Worm (Caenorhabditis elegans) whole organism, mixed stage, embryonic: Measurements from ENCODE around the gene fbxb-112.
"Not testable (repeated sequence)": the region's sequence is repeated elsewhere in the genome, so short reads cannot be mapped to it uniquely, and the experiment has no call there.

ENCODE experiments used
- M03D4.4 ChIP-seq: sonication (generic microtip); optimal IDR thresholded peaks from 2 replicates; lab custom pipeline; 2017; ENCODE audit warnings: mild to moderate bottlenecking, missing genetic modification characterization, missing compliant biosample characterization
- blmp-1 ChIP-seq: fragments of 150-350 bp; optimal IDR thresholded peaks from 2 replicates; lab custom pipeline; 2014; ENCODE audit warnings: missing biosample characterization, missing genetic modification characterization
- ceh-39 ChIP-seq: fragments of 150-350 bp; optimal IDR thresholded peaks from 2 replicates; lab custom pipeline; 2014; ENCODE audit warnings: missing biosample characterization, missing genetic modification characterization
- ceh-43 ChIP-seq: fragments of 200-800 bp; sonication (Bioruptor generic); optimal IDR thresholded peaks from 2 replicates; lab custom pipeline; 2018; ENCODE audit warnings: mild to moderate bottlenecking, missing genetic modification characterization, moderate library complexity, missing compliant biosample characterization
- ceh-83 ChIP-seq: fragments of 200-800 bp; sonication (Bioruptor generic); optimal IDR thresholded peaks from 2 replicates; lab custom pipeline; 2018; ENCODE audit warnings: mild to moderate bottlenecking, missing genetic modification characterization, missing compliant biosample characterization
- ces-1 ChIP-seq: fragments of 150-350 bp; optimal IDR thresholded peaks from 2 replicates; lab custom pipeline; 2014; ENCODE audit warnings: missing biosample characterization, missing genetic modification reagents, missing genetic modification characterization
- cnd-1 ChIP-seq: fragments of 200-800 bp; sonication (Bioruptor generic); optimal IDR thresholded peaks from 2 replicates; lab custom pipeline; 2018; ENCODE audit warnings: mild to moderate bottlenecking, missing genetic modification characterization, missing compliant biosample characterization
- drap-1 ChIP-seq: fragments of 200-800 bp; sonication (Bioruptor generic); optimal IDR thresholded peaks from 3 replicates; lab custom pipeline; 2018; ENCODE audit warnings: mild to moderate bottlenecking, missing genetic modification characterization, missing compliant biosample characterization
- elt-3 ChIP-seq: fragments of 150-350 bp; optimal IDR thresholded peaks from 2 replicates; lab custom pipeline; 2014; ENCODE audit warnings: missing biosample characterization, missing genetic modification characterization
- flh-1 ChIP-seq: fragments of 200-800 bp; sonication (Bioruptor generic); optimal IDR thresholded peaks from 2 replicates; lab custom pipeline; 2018; ENCODE audit warnings: mild to moderate bottlenecking, missing genetic modification characterization, moderate library complexity, missing compliant biosample characterization
- ham-2 ChIP-seq: fragments of 200-800 bp; sonication (Bioruptor generic); optimal IDR thresholded peaks from 2 replicates; lab custom pipeline; 2018; ENCODE audit warnings: mild to moderate bottlenecking, missing genetic modification characterization, missing compliant biosample characterization
- hlh-1 ChIP-seq: fragments of 150-350 bp; optimal IDR thresholded peaks from 2 replicates; lab custom pipeline; 2014; ENCODE audit warnings: missing biosample characterization, missing genetic modification reagents, missing genetic modification characterization
- lin-13 ChIP-seq: fragments of 150-350 bp; optimal IDR thresholded peaks from 2 replicates; lab custom pipeline; 2014; ENCODE audit warnings: missing biosample characterization, missing genetic modification characterization
- lin-32 ChIP-seq: fragments of 200-800 bp; sonication (Bioruptor generic); optimal IDR thresholded peaks from 2 replicates; lab custom pipeline; 2018; ENCODE audit warnings: mild to moderate bottlenecking, missing genetic modification characterization, missing compliant biosample characterization
- lsy-2 ChIP-seq: fragments of 150-350 bp; optimal IDR thresholded peaks from 2 replicates; lab custom pipeline; 2014; ENCODE audit warnings: missing biosample characterization, missing genetic modification characterization
- mab-5 ChIP-seq: fragments of 150-350 bp; optimal IDR thresholded peaks from 2 replicates; lab custom pipeline; 2014; ENCODE audit warnings: missing biosample characterization, missing genetic modification characterization
- mep-1 ChIP-seq: fragments of 150-350 bp; optimal IDR thresholded peaks from 2 replicates; lab custom pipeline; 2017; ENCODE audit warnings: missing biosample characterization, missing genetic modification reagents, missing genetic modification characterization, inconsistent platforms
- mls-2 ChIP-seq: sonication (generic microtip); optimal IDR thresholded peaks from 2 replicates; lab custom pipeline; 2016; ENCODE audit warnings: mild to moderate bottlenecking, missing genetic modification characterization, moderate library complexity, missing compliant biosample characterization
- nhr-2 ChIP-seq: fragments of 150-350 bp; optimal IDR thresholded peaks from 2 replicates; lab custom pipeline; 2014; ENCODE audit warnings: missing biosample characterization, missing genetic modification characterization
- nhr-237 ChIP-seq: fragments of 150-350 bp; optimal IDR thresholded peaks from 2 replicates; lab custom pipeline; 2014; ENCODE audit warnings: missing biosample characterization, missing genetic modification characterization
- nhr-28 ChIP-seq: fragments of 150-350 bp; optimal IDR thresholded peaks from 2 replicates; lab custom pipeline; 2014; ENCODE audit warnings: missing biosample characterization, missing genetic modification characterization
- nhr-76 ChIP-seq: sonication (generic microtip); optimal IDR thresholded peaks from 2 replicates; lab custom pipeline; 2017; ENCODE audit warnings: missing biosample characterization, missing genetic modification characterization
- pha-4 ChIP-seq: fragments of 150-350 bp; optimal IDR thresholded peaks from 2 replicates; lab custom pipeline; 2018; ENCODE audit warnings: missing biosample characterization, missing genetic modification reagents, missing genetic modification characterization
- snpc-4 ChIP-seq: fragments of 150-350 bp; optimal IDR thresholded peaks from 2 replicates; lab custom pipeline; 2014; ENCODE audit warnings: missing biosample characterization, missing genetic modification characterization
- sptf-1 ChIP-seq: sonication (generic microtip); optimal IDR thresholded peaks from 2 replicates; lab custom pipeline; 2017; ENCODE audit warnings: mild to moderate bottlenecking, missing genetic modification characterization, moderate library complexity, missing compliant biosample characterization
- tbx-8 ChIP-seq: fragments of 200-800 bp; sonication (Bioruptor generic); optimal IDR thresholded peaks from 2 replicates; lab custom pipeline; 2018; ENCODE audit warnings: mild to moderate bottlenecking, missing genetic modification characterization, moderate library complexity, missing compliant biosample characterization
- unc-120 ChIP-seq: sonication (generic microtip); optimal IDR thresholded peaks from 2 replicates; lab custom pipeline; 2017; ENCODE audit warnings: missing genetic modification characterization, missing compliant biosample characterization; ENCODE audit not compliant: poor library complexity, severe bottlenecking
- unc-39 ChIP-seq: fragments of 150-350 bp; optimal IDR thresholded peaks from 2 replicates; lab custom pipeline; 2014; ENCODE audit warnings: missing biosample characterization, missing genetic modification characterization
- unc-62 ChIP-seq: fragments of 150-350 bp; optimal IDR thresholded peaks from 2 replicates; lab custom pipeline; 2014; ENCODE audit warnings: missing biosample characterization, missing genetic modification reagents, missing genetic modification characterization
- zip-8 ChIP-seq: fragments of 150-350 bp; optimal IDR thresholded peaks from 2 replicates; lab custom pipeline; 2014; ENCODE audit warnings: missing biosample characterization, missing genetic modification characterization

The fbxb-112 gene

DNA sequence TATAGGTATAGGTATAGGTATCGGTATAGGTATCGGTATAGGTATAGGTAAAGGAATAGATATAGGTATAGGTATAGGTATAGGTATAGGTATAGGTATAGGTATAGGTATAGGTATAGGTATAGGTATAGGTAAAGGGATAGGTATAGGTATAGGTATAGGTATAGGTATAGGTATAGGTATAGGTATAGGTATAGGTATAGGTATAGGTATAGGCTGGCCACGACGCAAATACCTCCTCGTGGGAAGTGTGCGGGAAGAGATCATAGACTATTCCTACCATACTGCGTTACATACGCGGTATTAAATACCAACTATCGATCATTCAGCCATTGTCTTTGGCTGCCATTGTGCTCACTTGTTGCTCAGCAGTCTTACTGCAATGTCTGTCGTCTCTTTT, at the start of gene fbxb-112:
Gene fbxb-112, plus strand, starts transcription at position 301 of the 400 bp plus-strand sequence.
- TF ChIP-seq M03D4.4 (tag; lab: Kevin White, UChicago); drap-1 (GFP tag; lab: Kevin White, UChicago); lsy-2 (tag; lab: Kevin White, UChicago): not testable (repeated sequence)

DNA sequence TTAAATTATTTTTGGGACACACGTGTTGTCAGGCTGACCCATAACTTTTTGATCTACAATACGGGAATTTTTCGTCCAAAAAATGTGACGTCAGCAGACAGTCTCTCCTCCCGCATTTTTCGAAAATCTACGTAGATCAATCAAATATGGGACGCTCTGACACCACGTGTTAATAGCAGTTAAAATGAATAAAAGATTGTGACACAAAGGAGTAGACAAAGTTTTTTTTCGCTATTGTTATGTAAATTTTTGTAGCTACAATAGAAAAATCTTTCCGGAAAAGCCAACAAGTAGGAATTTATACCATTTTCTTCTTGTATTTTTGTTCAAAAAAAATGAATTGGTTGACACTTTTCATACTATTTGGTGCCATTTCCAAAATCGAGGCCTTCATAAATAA, 49.5 kb upstream of the fbxb-112 start, which contains the start of gene C16C8.27:
Gene C16C8.27, plus strand, starts transcription at position 301 of the 400 bp plus-strand sequence.
- TF ChIP-seq lin-13 (tag; lab: Kevin White, UChicago) (no peak), M03D4.4 (tag; lab: Kevin White, UChicago) (no peak), elt-3 (tag; lab: Kevin White, UChicago) (no peak)

DNA sequence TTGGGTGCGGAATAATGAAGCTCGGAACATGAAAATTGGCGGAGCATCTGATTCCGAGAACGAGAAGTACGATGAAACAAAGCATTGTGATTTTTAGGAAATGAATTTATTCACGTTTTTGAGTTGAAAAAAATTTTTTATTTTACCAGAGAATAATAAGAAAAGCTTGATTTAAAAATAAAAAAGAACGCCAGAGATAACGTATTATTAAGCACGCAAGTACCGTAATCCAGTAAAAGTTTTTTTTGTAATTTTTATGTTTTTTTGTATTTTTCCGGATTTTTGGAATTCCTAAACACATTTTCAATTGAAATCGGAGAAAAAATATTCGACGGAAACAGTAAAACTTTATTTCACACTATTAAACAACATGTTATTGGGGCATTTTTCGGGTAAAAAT, 47.7 kb upstream of the fbxb-112 start, which contains the start of gene C16C8.22:
Gene C16C8.22, minus strand, starts transcription at position 101 of the 400 bp plus-strand sequence.
- TF ChIP-seq hlh-1 (tag; lab: Kevin White, UChicago), result no peak
- no peak for TF ChIP-seq nhr-2
- no peak for TF ChIP-seq mep-1 (tag; lab: Kevin White, UChicago)
- TF ChIP-seq ceh-39 (tag; lab: Kevin White, UChicago), result no peak
- TF ChIP-seq tbx-8 (GFP tag; lab: Kevin White, UChicago), result no peak
- no peak for TF ChIP-seq ceh-43 (GFP tag; lab: Kevin White, UChicago)
- no peak for TF ChIP-seq snpc-4 (tag; lab: Kevin White, UChicago)
- no peak for TF ChIP-seq lin-32 (GFP tag; lab: Kevin White, UChicago)
- no peak for TF ChIP-seq mls-2
- TF ChIP-seq nhr-237 (tag; lab: Kevin White, UChicago), result no peak
- TF ChIP-seq cnd-1 (tag; lab: Kevin White, UChicago), result no peak
- no peak for TF ChIP-seq flh-1 (GFP tag; lab: Kevin White, UChicago)
- no peak for TF ChIP-seq pha-4
- TF ChIP-seq mab-5 (tag; lab: Kevin White, UChicago), result no peak

DNA sequence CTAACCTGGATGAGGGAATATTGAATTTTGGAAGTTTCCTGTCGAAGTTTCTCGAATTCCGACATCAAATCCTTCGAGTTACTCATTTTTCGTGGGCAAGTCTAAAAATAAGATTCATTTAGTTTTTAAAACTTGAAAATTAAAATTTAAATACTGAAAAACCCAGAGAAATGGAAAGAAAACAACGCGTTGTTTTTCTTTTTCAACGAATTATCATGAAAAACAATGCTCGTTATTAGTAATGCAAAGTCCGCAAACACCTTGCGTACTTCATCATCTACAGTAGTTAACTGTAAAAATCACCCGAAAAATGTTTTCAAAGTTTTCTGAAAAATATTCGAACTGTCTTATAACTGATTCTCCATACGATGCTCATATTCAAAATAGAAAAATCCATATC, 46.6 kb upstream of the fbxb-112 start, which contains the start of gene C16C8.4:
Gene C16C8.4, minus strand, starts transcription at position 101 of the 400 bp plus-strand sequence.
- no peak for TF ChIP-seq flh-1 (GFP tag; lab: Kevin White, UChicago)
- TF ChIP-seq nhr-237 (tag; lab: Kevin White, UChicago), result no peak
- no peak for TF ChIP-seq tbx-8 (GFP tag; lab: Kevin White, UChicago)
- TF ChIP-seq drap-1 (GFP tag; lab: Kevin White, UChicago), result no peak
- TF ChIP-seq nhr-76 (tag; lab: Kevin White, UChicago), result no peak
- TF ChIP-seq ces-1 (GFP tag; lab: Kevin White, UChicago), result no peak
- TF ChIP-seq M03D4.4 (tag; lab: Kevin White, UChicago), result no peak
- no peak for TF ChIP-seq pha-4
- no peak for TF ChIP-seq mls-2
- TF ChIP-seq zip-8 (tag; lab: Kevin White, UChicago), result no peak
- no peak for TF ChIP-seq sptf-1 (tag; lab: Kevin White, UChicago)
- no peak for TF ChIP-seq unc-120 (tag; lab: Kevin White, UChicago)
- TF ChIP-seq cnd-1 (tag; lab: Kevin White, UChicago), result no peak
- no peak for TF ChIP-seq unc-62
- no peak for TF ChIP-seq blmp-1
- TF ChIP-seq nhr-2, result no peak
- TF ChIP-seq ceh-83 (GFP tag; lab: Kevin White, UChicago), result no peak

DNA sequence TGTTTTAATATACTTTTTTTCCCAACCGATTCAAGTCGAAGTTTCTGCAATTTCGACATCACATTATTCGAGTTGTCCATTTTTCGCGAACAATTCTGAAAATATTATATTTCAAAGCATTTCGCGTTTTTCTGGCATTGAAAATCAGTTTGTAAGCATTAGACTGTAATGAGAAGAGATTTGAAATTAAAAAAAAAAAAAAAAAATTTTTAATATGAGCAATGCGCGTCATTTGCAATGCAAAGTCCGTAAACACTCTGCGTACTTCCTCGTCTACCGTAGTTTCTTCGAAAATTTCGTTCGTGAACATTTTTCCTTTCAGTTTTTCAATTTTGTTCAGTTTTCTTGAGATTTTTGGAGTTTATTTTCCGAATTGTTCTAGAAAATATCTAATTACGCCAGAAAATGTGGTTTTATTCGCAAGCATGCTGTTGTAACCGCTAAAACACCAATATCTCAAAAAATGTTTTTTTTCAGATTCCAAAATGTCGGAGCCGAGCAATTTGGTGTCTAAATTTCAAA, 45.6 kb upstream of the fbxb-112 start, which contains the start of the genes C16C8.5 and C16C8.16:
Gene C16C8.5, minus strand, starts transcription at position 101 of the 522 bp plus-strand sequence.
Gene C16C8.16, plus strand, starts transcription at position 472 of the 522 bp plus-strand sequence.
- TF ChIP-seq elt-3 (tag; lab: Kevin White, UChicago) (no peak), nhr-28 (tag; lab: Kevin White, UChicago) (no peak), hlh-1 (tag; lab: Kevin White, UChicago) (no peak), nhr-76 (tag; lab: Kevin White, UChicago) (no peak), ham-2 (no peak), mep-1 (tag; lab: Kevin White, UChicago) (no peak), lin-32 (GFP tag; lab: Kevin White, UChicago) (no peak), ceh-83 (GFP tag; lab: Kevin White, UChicago) (no peak), unc-120 (tag; lab: Kevin White, UChicago) (no peak), unc-39 (tag; lab: Kevin White, UChicago) (no peak), flh-1 (GFP tag; lab: Kevin White, UChicago) (no peak), unc-62 (no peak)
